Worm (Caenorhabditis elegans): ENCODE results near the gene F21C10.19.

DNA sequence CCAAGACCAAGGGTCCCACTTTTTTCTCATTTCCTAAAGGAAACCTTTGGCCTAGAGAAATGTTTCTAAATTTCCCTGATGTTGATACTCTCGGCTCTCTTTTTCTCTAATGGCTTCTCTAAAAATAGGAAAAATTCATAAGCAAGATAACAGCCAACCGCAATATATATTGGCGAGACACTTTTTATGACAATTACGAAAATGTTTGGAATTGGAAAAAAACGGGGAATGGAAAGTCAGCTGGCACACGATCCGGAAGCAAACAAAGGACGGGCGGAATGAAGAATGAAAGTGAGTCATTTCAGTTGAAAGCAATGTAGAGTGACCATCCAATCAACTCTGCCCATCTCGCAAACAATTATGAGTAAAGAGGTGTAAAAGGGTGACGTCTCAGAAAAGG, 49.5 kb upstream of the F21C10.19 start:
- no peak for TF ChIP-seq snpc-4 (tag; optimal IDR thresholded peaks at IDR 0.05)
- TF ChIP-seq tbx-2 (tag; optimal IDR thresholded peaks at IDR 0.05): no peak
- no peak for TF ChIP-seq nhr-76 (tag; optimal IDR thresholded peaks at IDR 0.05)

Measured in whole organism, L1 larva.